Worm (Caenorhabditis elegans) whole organism, early embryonic: ENCODE measurements around the gene B0393.7.
A peak's percentile ranks its signal among the peaks of the same experiment; 100 is the strongest.
"Not testable (repeated sequence)": the region's sequence is repeated elsewhere in the genome, so short reads cannot be mapped to it uniquely, and the experiment has no call there.

Source experiments
- B0310.2 ChIP-seq: sonication (generic microtip); optimal IDR thresholded peaks from 2 replicates; lab custom pipeline; 2016; ENCODE audit warnings: mild to moderate bottlenecking, missing genetic modification characterization, missing compliant biosample characterization
- F13C5.2 ChIP-seq: sonication (generic microtip); optimal IDR thresholded peaks from 2 replicates; lab custom pipeline; 2017; ENCODE audit warnings: mild to moderate bottlenecking, missing genetic modification characterization, inconsistent platforms, missing compliant biosample characterization
- aly-1 ChIP-seq: sonication (generic microtip); optimal IDR thresholded peaks from 2 replicates; lab custom pipeline; 2016; ENCODE audit warnings: missing genetic modification characterization, missing compliant biosample characterization
- ama-1 ChIP-seq: fragments of 150-350 bp; optimal IDR thresholded peaks from 2 replicates; lab custom pipeline; 2014
- ceh-13 ChIP-seq: fragments of 200-800 bp; sonication (Bioruptor generic); optimal IDR thresholded peaks from 2 replicates; lab custom pipeline; 2018; ENCODE audit warnings: mild to moderate bottlenecking, missing genetic modification characterization, missing compliant biosample characterization
- ceh-36 ChIP-seq: sonication (generic microtip); optimal IDR thresholded peaks from 2 replicates; lab custom pipeline; 2016; ENCODE audit warnings: missing genetic modification characterization, inconsistent platforms, missing compliant biosample characterization
- ets-7 ChIP-seq: sonication (generic microtip); optimal IDR thresholded peaks from 2 replicates; lab custom pipeline; 2016; ENCODE audit warnings: missing genotype, missing genetic modification characterization, missing compliant biosample characterization
- flt-1 ChIP-seq: fragments of 200-800 bp; sonication (Bioruptor generic); IDR thresholded peaks from 2 replicates; pipeline ENCODE4 v1.3.6; 2022; ENCODE audit warnings: missing genetic modification characterization, missing compliant biosample characterization
- hmbx-1 ChIP-seq: sonication (generic microtip); optimal IDR thresholded peaks from 2 replicates; lab custom pipeline; 2016; ENCODE audit warnings: mild to moderate bottlenecking, missing genetic modification characterization, missing compliant biosample characterization
- hmg-4 ChIP-seq: fragments of 200-800 bp; sonication (Bioruptor generic); optimal IDR thresholded peaks from 2 replicates; lab custom pipeline; 2018; ENCODE audit warnings: mild to moderate bottlenecking, missing genetic modification characterization, missing compliant biosample characterization
- hnd-1 ChIP-seq: sonication (generic microtip); optimal IDR thresholded peaks from 2 replicates; lab custom pipeline; 2016; ENCODE audit warnings: missing genetic modification characterization, missing compliant biosample characterization
- pes-1 ChIP-seq: fragments of 200-800 bp; sonication (Bioruptor generic); IDR thresholded peaks from 2 replicates; pipeline ENCODE4 v1.3.6; 2022; ENCODE audit warnings: missing genetic modification reagents, missing genetic modification characterization, missing compliant biosample characterization
- scrt-1 ChIP-seq: fragments of 200-800 bp; sonication (Bioruptor generic); IDR thresholded peaks from 2 replicates; pipeline ENCODE4 v1.3.6; 2022; ENCODE audit warnings: missing genetic modification characterization, missing compliant biosample characterization
- sea-1 ChIP-seq: fragments of 200-800 bp; sonication (Bioruptor generic); conservative IDR thresholded peaks from 2 replicates; pipeline ENCODE4 v1.3.6; 2022; ENCODE audit warnings: missing genetic modification characterization, missing compliant biosample characterization
- tbx-11 ChIP-seq: fragments of 200-800 bp; sonication (Bioruptor generic); IDR thresholded peaks from 2 replicates; pipeline ENCODE4 v1.3.6; 2022; ENCODE audit warnings: missing genetic modification characterization, missing compliant biosample characterization
- tbx-37 ChIP-seq: fragments of 200-800 bp; sonication (Bioruptor generic); conservative IDR thresholded peaks from 2 replicates; pipeline ENCODE4 v1.3.6; 2022; ENCODE audit warnings: missing genetic modification reagents, missing genetic modification characterization, missing compliant biosample characterization
- tra-4 ChIP-seq: sonication (generic microtip); optimal IDR thresholded peaks from 2 replicates; lab custom pipeline; 2017; ENCODE audit warnings: missing genetic modification characterization, missing compliant biosample characterization

Gene B0393.7

ce11 chrIII:4808089-4808488 lies 30.2 kb upstream of the B0393.7 start:
- no peak for TF ChIP-seq ceh-13 (GFP tag; lab: Kevin White, UChicago)

- TF ChIP-seq tbx-37 (GFP tag; lab: Robert Waterston, UW) (no peak), ceh-36 (tag; lab: Kevin White, UChicago) (no peak), ceh-13 (GFP tag; lab: Kevin White, UChicago) (no peak), hmbx-1 (tag; lab: Kevin White, UChicago) (no peak), flt-1 (GFP tag; lab: Robert Waterston, UW) (no peak), ets-7 (no peak), sea-1 (no peak), B0310.2 (tag; lab: Kevin White, UChicago) (no peak)
These were observed 28.4 kb upstream of the B0393.7 start for ce11 chrIII:4806345-4806744.

ce11 chrIII:4802707-4803106 lies 24.8 kb upstream of the B0393.7 start, which contains the start of gene metl-5:
Gene metl-5 (plus strand): TSS chrIII:4803007.
- TF ChIP-seq hmbx-1 (tag; lab: Kevin White, UChicago) (no peak), tbx-37 (GFP tag; lab: Robert Waterston, UW) (no peak), hnd-1 (no peak), hmg-4 (GFP tag; lab: Kevin White, UChicago) (no peak), pes-1 (no peak), ets-7 (no peak), sea-1 (no peak), scrt-1 (GFP tag; lab: Robert Waterston, UW) (no peak), tbx-11 (GFP tag; lab: Robert Waterston, UW) (no peak), F13C5.2 (tag; lab: Kevin White, UChicago) (no peak), ceh-13 (GFP tag; lab: Kevin White, UChicago) (no peak), tra-4 (tag; lab: Kevin White, UChicago) (no peak), flt-1 (GFP tag; lab: Robert Waterston, UW) (no peak)

- TF ChIP-seq pes-1 (no peak), F13C5.2 (tag; lab: Kevin White, UChicago) (no peak), ceh-13 (GFP tag; lab: Kevin White, UChicago) (no peak)
These were observed 18.6 kb upstream of the B0393.7 start, which contains the start of gene tag-325 for ce11 chrIII:4796536-4796935. Gene tag-325 (plus strand): TSS chrIII:4796836.

- TF ChIP-seq ceh-13 (GFP tag; lab: Kevin White, UChicago) (no peak), hmg-4 (GFP tag; lab: Kevin White, UChicago) (peak; percentile 29), F13C5.2 (tag; lab: Kevin White, UChicago) (no peak), hnd-1 (no peak), B0310.2 (tag; lab: Kevin White, UChicago) (no peak), tra-4 (tag; lab: Kevin White, UChicago) (no peak)
These were observed 18.1 kb upstream of the B0393.7 start for ce11 chrIII:4796039-4796438.

- TF ChIP-seq tbx-11 (GFP tag; lab: Robert Waterston, UW) (no peak), sea-1 (no peak), tbx-37 (GFP tag; lab: Robert Waterston, UW) (no peak), aly-1 (tag; lab: Kevin White, UChicago) (no peak), ets-7 (no peak), hmbx-1 (tag; lab: Kevin White, UChicago) (no peak), ceh-13 (GFP tag; lab: Kevin White, UChicago) (no peak), flt-1 (GFP tag; lab: Robert Waterston, UW) (no peak), pes-1 (no peak), F13C5.2 (tag; lab: Kevin White, UChicago) (no peak)
These were observed 14.7 kb upstream of the B0393.7 start, which contains the start of gene mip-1 for ce11 chrIII:4792560-4793136. Gene mip-1 (plus strand): TSS chrIII:4793086.

ce11 chrIII:4785714-4786113 lies 7.8 kb upstream of the B0393.7 start, which contains the start of gene mel-28:
Gene mel-28 (plus strand): TSS chrIII:4786080.
- TF ChIP-seq hnd-1 = no peak
- no peak for TF ChIP-seq ama-1 (lab: Kevin White, UChicago)
- no peak for TF ChIP-seq tbx-11 (GFP tag; lab: Robert Waterston, UW)
- TF ChIP-seq hmbx-1 (tag; lab: Kevin White, UChicago) = no peak
- TF ChIP-seq ets-7 = no peak
- no peak for TF ChIP-seq tbx-37 (GFP tag; lab: Robert Waterston, UW)

- TF ChIP-seq ceh-36 (tag; lab: Kevin White, UChicago); pes-1; tbx-37 (GFP tag; lab: Robert Waterston, UW): not testable (repeated sequence)
These were observed 7.2 kb upstream of the B0393.7 start, which contains the start of gene enu-3.2 for ce11 chrIII:4785131-4785530. Gene enu-3.2 (minus strand): TSS chrIII:4785235.

- not testable (repeated sequence) for TF ChIP-seq aly-1 (tag; lab: Kevin White, UChicago); pes-1; scrt-1 (GFP tag; lab: Robert Waterston, UW)
These were observed 4.2 kb upstream of the B0393.7 start, which contains the start of the genes gex-5 and C38D4.10 for ce11 chrIII:4781937-4782576. Gene gex-5 (minus strand): TSS chrIII:4781987. Gene C38D4.10 (plus strand): TSS chrIII:4782526.
